Fruit fly (Drosophila melanogaster) whole organism, pupa: ENCODE data around the gene Ae2.
A peak's percentile ranks its signal among the peaks of the same experiment; 100 is the strongest.

Experiments
- CG10348 ChIP-seq: fragments of 200-800 bp; sonication (Bioruptor generic); IDR thresholded peaks from 2 replicates; pipeline ENCODE4 v1.3.6; 2022; ENCODE audit warnings: missing biosample characterization, missing genetic modification characterization
- CG12605 ChIP-seq: fragments of 200-800 bp; sonication (Bioruptor generic); IDR thresholded peaks from 2 replicates; pipeline ENCODE4 v1.3.6; 2022; ENCODE audit warnings: missing biosample characterization, missing genetic modification characterization
- CG13204 ChIP-seq: fragments of 200-800 bp; sonication (Bioruptor generic); optimal IDR thresholded peaks from 2 replicates; lab custom pipeline; 2018; ENCODE audit warnings: missing biosample characterization, mild to moderate bottlenecking, missing genetic modification characterization, moderate library complexity
- CG14655 ChIP-seq: fragments of 200-800 bp; sonication (Bioruptor generic); optimal IDR thresholded peaks from 3 replicates; lab custom pipeline; 2017; ENCODE audit warnings: mild to moderate bottlenecking, missing biosample characterization, missing genetic modification reagents, missing genetic modification characterization
- CG15710 ChIP-seq: fragments of 200-800 bp; sonication (Bioruptor generic); optimal IDR thresholded peaks from 2 replicates; lab custom pipeline; 2018; ENCODE audit warnings: missing biosample characterization, mild to moderate bottlenecking, missing genetic modification characterization, moderate library complexity
- CG17806 ChIP-seq: fragments of 200-800 bp; sonication (Bioruptor generic); optimal IDR thresholded peaks from 2 replicates; lab custom pipeline; 2018; ENCODE audit warnings: missing biosample characterization, mild to moderate bottlenecking, missing genetic modification characterization, moderate library complexity
- CG32121 ChIP-seq: fragments of 200-800 bp; sonication (Bioruptor generic); IDR thresholded peaks from 2 replicates; pipeline ENCODE4 v1.3.6; 2022; ENCODE audit warnings: missing biosample characterization, missing genetic modification characterization
- CG34367 ChIP-seq: fragments of 200-800 bp; sonication (Bioruptor generic); optimal IDR thresholded peaks from 2 replicates; lab custom pipeline; 2018; ENCODE audit warnings: missing biosample characterization, mild to moderate bottlenecking, missing genetic modification characterization
- CG4496 ChIP-seq: fragments of 200-800 bp; sonication (Bioruptor generic); IDR thresholded peaks from 3 replicates; pipeline ENCODE4 v1.3.6; 2022; ENCODE audit warnings: missing biosample characterization, missing genetic modification characterization
- CG8159 ChIP-seq: fragments of 200-800 bp; sonication (Bioruptor generic); optimal IDR thresholded peaks from 3 replicates; lab custom pipeline; 2018; ENCODE audit warnings: missing biosample characterization, mild to moderate bottlenecking, missing genetic modification characterization, moderate library complexity
- CG8301 ChIP-seq: fragments of 200-800 bp; sonication (Bioruptor generic); optimal IDR thresholded peaks from 2 replicates; lab custom pipeline; 2018; ENCODE audit warnings: missing biosample characterization, mild to moderate bottlenecking, missing genetic modification characterization
- CG9948 ChIP-seq: fragments of 200-800 bp; sonication (Bioruptor generic); optimal IDR thresholded peaks from 2 replicates; lab custom pipeline; 2018; ENCODE audit warnings: missing biosample characterization, mild to moderate bottlenecking, missing genetic modification characterization, moderate library complexity
- D1 ChIP-seq: fragments of 200-800 bp; sonication (Bioruptor generic); optimal IDR thresholded peaks from 2 replicates; lab custom pipeline; 2018; ENCODE audit warnings: missing biosample characterization, mild to moderate bottlenecking, missing genetic modification characterization, moderate library complexity
- EcR ChIP-seq: fragments of 200-800 bp; sonication (Bioruptor generic); optimal IDR thresholded peaks from 3 replicates; lab custom pipeline; 2019; ENCODE audit warnings: missing biosample characterization, missing genetic modification characterization, mild to moderate bottlenecking, moderate library complexity, missing genetic modification reagents
- Ets98B ChIP-seq: fragments of 200-800 bp; sonication (Bioruptor generic); IDR thresholded peaks from 2 replicates; pipeline ENCODE4 v1.3.6; 2022; ENCODE audit warnings: missing biosample characterization, missing genetic modification characterization
- Pif1A ChIP-seq: fragments of 200-800 bp; sonication (Bioruptor generic); optimal IDR thresholded peaks from 3 replicates; lab custom pipeline; 2016; ENCODE audit warnings: missing biosample characterization, missing genetic modification characterization
- Pif1B ChIP-seq: fragments of 200-800 bp; sonication (Bioruptor generic); optimal IDR thresholded peaks from 3 replicates; lab custom pipeline; 2016; ENCODE audit warnings: missing biosample characterization, missing genetic modification characterization
- Snoo ChIP-seq: fragments of 200-800 bp; sonication (Bioruptor generic); optimal IDR thresholded peaks from 3 replicates; lab custom pipeline; 2017; ENCODE audit warnings: missing biosample characterization, mild to moderate bottlenecking, missing genetic modification characterization, inconsistent platforms
- fd96Ca ChIP-seq: fragments of 200-800 bp; sonication (Bioruptor generic); IDR thresholded peaks from 3 replicates; pipeline ENCODE4 v1.3.6; 2022; ENCODE audit warnings: missing biosample characterization, missing genetic modification characterization
- gl ChIP-seq: fragments of 200-800 bp; sonication (Bioruptor generic); optimal IDR thresholded peaks from 2 replicates; lab custom pipeline; 2018; ENCODE audit warnings: missing biosample characterization, mild to moderate bottlenecking, missing genetic modification characterization
- rn ChIP-seq: fragments of 200-800 bp; sonication (Bioruptor generic); IDR thresholded peaks from 2 replicates; pipeline ENCODE4 v1.3.6; 2022; ENCODE audit warnings: missing biosample characterization, missing genetic modification characterization

The Ae2 gene

DNA sequence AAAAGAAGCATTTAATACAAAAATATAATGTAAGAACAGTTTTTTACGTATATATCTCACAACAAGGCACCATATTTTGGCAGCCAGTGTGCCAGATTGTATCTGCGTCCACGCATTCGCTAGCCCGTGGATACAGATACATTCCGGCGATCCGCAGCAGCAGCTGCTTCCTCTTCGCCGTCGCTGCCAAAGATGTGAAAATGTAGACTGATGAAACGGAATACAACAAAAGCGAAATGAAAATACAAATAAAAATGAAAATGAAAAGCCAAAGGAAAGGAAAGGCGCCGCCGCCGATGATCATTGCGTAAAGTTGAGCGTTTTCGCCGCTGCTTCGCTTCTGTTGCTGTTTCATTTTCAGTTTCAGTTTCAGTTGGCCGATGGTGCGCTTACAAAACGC lies 52.4 kb downstream of the Ae2 start:
- TF ChIP-seq CG17806 (tag; lab: Kevin White, UChicago): no peak
- TF ChIP-seq Ets98B (GFP tag; lab: Robert Waterston, UW): peak; percentile 53
- peak; percentile 64 for TF ChIP-seq CG32121 (GFP tag; lab: Robert Waterston, UW)
- no peak for TF ChIP-seq CG12605 (GFP tag; lab: Robert Waterston, UW)
- TF ChIP-seq CG8159 (tag; lab: Kevin White, UChicago): no peak
- no peak for TF ChIP-seq CG34367
- TF ChIP-seq fd96Ca: peak; percentile 44; the same call in 1 of the 3 replicates
- no peak for TF ChIP-seq D1
- no peak for TF ChIP-seq CG10348 (GFP tag; lab: Robert Waterston, UW)
- no peak for TF ChIP-seq CG15710
- TF ChIP-seq CG13204 (GFP tag; lab: Kevin White, UChicago): no peak

- TF ChIP-seq CG14655 (GFP tag; lab: Kevin White, UChicago): no peak
- TF ChIP-seq fd96Ca: no peak
- TF ChIP-seq CG9948 (tag; lab: Kevin White, UChicago): no peak
- TF ChIP-seq CG17806 (tag; lab: Kevin White, UChicago): no peak
- TF ChIP-seq D1: no peak
- TF ChIP-seq CG15710: no peak
- no peak for TF ChIP-seq CG4496 (GFP tag; lab: Robert Waterston, UW)
- no peak for TF ChIP-seq CG10348 (GFP tag; lab: Robert Waterston, UW)
- TF ChIP-seq Ets98B (GFP tag; lab: Robert Waterston, UW): no peak
- TF ChIP-seq CG12605 (GFP tag; lab: Robert Waterston, UW): no peak
- no peak for TF ChIP-seq CG13204 (GFP tag; lab: Kevin White, UChicago)
- no peak for TF ChIP-seq CG34367
- no peak for TF ChIP-seq CG8159 (tag; lab: Kevin White, UChicago)
- no peak for TF ChIP-seq rn (GFP tag; lab: Robert Waterston, UW)
- no peak for TF ChIP-seq Pif1A
These were observed 56.9 kb downstream of the Ae2 start for dm6 chr3L:9820248-9820647.

DNA sequence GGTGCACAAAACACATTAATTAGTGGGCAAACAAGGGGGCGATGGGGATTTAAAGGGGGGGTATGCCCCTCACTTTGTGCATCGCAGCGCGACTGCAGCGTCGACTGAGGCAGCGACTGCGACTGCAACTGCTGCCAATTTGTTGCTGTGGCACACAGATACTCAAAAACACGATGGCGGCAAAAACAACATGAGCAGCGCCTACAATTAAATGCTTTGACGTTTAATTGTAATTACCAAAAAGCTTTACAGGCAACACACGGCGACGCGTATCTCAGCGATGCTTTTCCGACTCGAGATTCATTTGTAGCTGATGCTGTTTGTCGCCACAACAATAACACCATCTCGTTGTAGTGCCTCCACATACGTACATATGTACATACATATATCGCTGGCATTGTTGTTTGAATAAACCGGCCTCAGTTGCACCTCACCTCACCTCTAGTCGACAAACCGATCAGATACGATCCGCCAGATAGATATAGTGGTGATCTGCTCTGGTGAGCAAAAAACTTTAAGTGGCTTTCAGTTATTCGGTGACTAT lies 57.9 kb downstream of the Ae2 start:
- TF ChIP-seq EcR (GFP tag; lab: Kevin White, UChicago) (no peak), fd96Ca (peak; percentile 79), CG4496 (GFP tag; lab: Robert Waterston, UW) (no peak), Ets98B (GFP tag; lab: Robert Waterston, UW) (peak; percentile 63; the same call in 1 of the 2 replicates), CG32121 (GFP tag; lab: Robert Waterston, UW) (peak; percentile 73; the same call in 1 of the 2 replicates), rn (GFP tag; lab: Robert Waterston, UW) (no peak)

dm6 chr3L:9823797-9824196 lies 60.5 kb downstream of the Ae2 start, which contains the start of gene Ilp5:
Gene Ilp5, minus strand, starts transcription at chr3L:9823897.
- TF ChIP-seq CG10348 (GFP tag; lab: Robert Waterston, UW) (no peak), CG8301 (tag; lab: Kevin White, UChicago) (no peak), fd96Ca (no peak), EcR (GFP tag; lab: Kevin White, UChicago) (no peak), D1 (no peak), CG34367 (no peak), Ets98B (GFP tag; lab: Robert Waterston, UW) (no peak), CG8159 (tag; lab: Kevin White, UChicago) (no peak), CG12605 (GFP tag; lab: Robert Waterston, UW) (no peak), CG13204 (GFP tag; lab: Kevin White, UChicago) (no peak), Pif1A (no peak), Pif1B (GFP tag; lab: Kevin White, UChicago) (no peak)

DNA sequence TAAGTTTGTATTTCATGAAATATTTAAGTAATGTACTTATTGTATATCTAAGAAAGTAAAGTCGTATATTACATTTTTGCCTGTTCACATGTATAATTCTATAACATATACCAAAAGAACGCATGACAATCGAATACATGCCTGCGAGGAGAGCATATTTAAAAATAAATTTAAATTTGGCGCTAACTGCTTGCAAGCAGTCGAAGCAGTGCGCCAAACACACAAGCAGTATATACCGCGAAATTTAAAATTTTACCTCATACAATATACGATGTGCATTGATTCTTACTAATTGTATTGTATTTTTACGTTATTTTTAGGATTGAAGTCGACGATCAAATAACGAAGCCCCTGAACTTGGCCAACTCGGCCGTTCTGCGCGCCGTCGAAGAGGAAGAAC lies 60.9 kb downstream of the Ae2 start:
- no peak for TF ChIP-seq Ets98B (GFP tag; lab: Robert Waterston, UW)
- no peak for TF ChIP-seq CG14655 (GFP tag; lab: Kevin White, UChicago)
- TF ChIP-seq Pif1B (GFP tag; lab: Kevin White, UChicago): no peak
- TF ChIP-seq CG10348 (GFP tag; lab: Robert Waterston, UW): no peak
- TF ChIP-seq EcR (GFP tag; lab: Kevin White, UChicago): no peak
- TF ChIP-seq CG12605 (GFP tag; lab: Robert Waterston, UW): no peak
- no peak for TF ChIP-seq Snoo (tag; lab: Kevin White, UChicago)
- no peak for TF ChIP-seq CG32121 (GFP tag; lab: Robert Waterston, UW)
- no peak for TF ChIP-seq D1
- no peak for TF ChIP-seq gl (tag; lab: Kevin White, UChicago)
- no peak for TF ChIP-seq CG34367
- TF ChIP-seq CG13204 (GFP tag; lab: Kevin White, UChicago): no peak

- no peak for TF ChIP-seq Pif1B (GFP tag; lab: Kevin White, UChicago)
- no peak for TF ChIP-seq Pif1A
- TF ChIP-seq gl (tag; lab: Kevin White, UChicago): no peak
- TF ChIP-seq D1: no peak
- no peak for TF ChIP-seq CG17806 (tag; lab: Kevin White, UChicago)
- TF ChIP-seq CG10348 (GFP tag; lab: Robert Waterston, UW): no peak
- no peak for TF ChIP-seq CG14655 (GFP tag; lab: Kevin White, UChicago)
- TF ChIP-seq CG8301 (tag; lab: Kevin White, UChicago): no peak
- TF ChIP-seq CG12605 (GFP tag; lab: Robert Waterston, UW): no peak
- TF ChIP-seq Ets98B (GFP tag; lab: Robert Waterston, UW): no peak
- no peak for TF ChIP-seq EcR (GFP tag; lab: Kevin White, UChicago)
- TF ChIP-seq, all 21 proteins: peak for 0
These were observed 65.8 kb downstream of the Ae2 start for dm6 chr3L:9829154-9829553.
